Worm (Caenorhabditis elegans) whole organism, early embryonic: Measurements from ENCODE around the gene Y39A1A.27.

Experiments
- B0310.2 ChIP-seq: sonication (generic microtip); optimal IDR thresholded peaks from 2 replicates; lab custom pipeline; 2016; ENCODE audit warnings: mild to moderate bottlenecking, missing genetic modification characterization, missing compliant biosample characterization
- F13C5.2 ChIP-seq: sonication (generic microtip); optimal IDR thresholded peaks from 2 replicates; lab custom pipeline; 2017; ENCODE audit warnings: mild to moderate bottlenecking, missing genetic modification characterization, inconsistent platforms, missing compliant biosample characterization
- aly-1 ChIP-seq: sonication (generic microtip); optimal IDR thresholded peaks from 2 replicates; lab custom pipeline; 2016; ENCODE audit warnings: missing genetic modification characterization, missing compliant biosample characterization
- ama-1 ChIP-seq: fragments of 150-350 bp; optimal IDR thresholded peaks from 2 replicates; lab custom pipeline; 2014
- ceh-13 ChIP-seq: fragments of 200-800 bp; sonication (Bioruptor generic); optimal IDR thresholded peaks from 2 replicates; lab custom pipeline; 2018; ENCODE audit warnings: mild to moderate bottlenecking, missing genetic modification characterization, missing compliant biosample characterization
- ets-7 ChIP-seq: sonication (generic microtip); optimal IDR thresholded peaks from 2 replicates; lab custom pipeline; 2016; ENCODE audit warnings: missing genotype, missing genetic modification characterization, missing compliant biosample characterization
- flt-1 ChIP-seq: fragments of 200-800 bp; sonication (Bioruptor generic); IDR thresholded peaks from 2 replicates; pipeline ENCODE4 v1.3.6; 2022; ENCODE audit warnings: missing genetic modification characterization, missing compliant biosample characterization
- hmg-4 ChIP-seq: fragments of 200-800 bp; sonication (Bioruptor generic); optimal IDR thresholded peaks from 2 replicates; lab custom pipeline; 2018; ENCODE audit warnings: mild to moderate bottlenecking, missing genetic modification characterization, missing compliant biosample characterization
- hnd-1 ChIP-seq: sonication (generic microtip); optimal IDR thresholded peaks from 2 replicates; lab custom pipeline; 2016; ENCODE audit warnings: missing genetic modification characterization, missing compliant biosample characterization
- pes-1 ChIP-seq: fragments of 200-800 bp; sonication (Bioruptor generic); IDR thresholded peaks from 2 replicates; pipeline ENCODE4 v1.3.6; 2022; ENCODE audit warnings: missing genetic modification reagents, missing genetic modification characterization, missing compliant biosample characterization
- scrt-1 ChIP-seq: fragments of 200-800 bp; sonication (Bioruptor generic); IDR thresholded peaks from 2 replicates; pipeline ENCODE4 v1.3.6; 2022; ENCODE audit warnings: missing genetic modification characterization, missing compliant biosample characterization
- sea-1 ChIP-seq: fragments of 200-800 bp; sonication (Bioruptor generic); conservative IDR thresholded peaks from 2 replicates; pipeline ENCODE4 v1.3.6; 2022; ENCODE audit warnings: missing genetic modification characterization, missing compliant biosample characterization
- tra-4 ChIP-seq: sonication (generic microtip); optimal IDR thresholded peaks from 2 replicates; lab custom pipeline; 2017; ENCODE audit warnings: missing genetic modification characterization, missing compliant biosample characterization

DNA sequence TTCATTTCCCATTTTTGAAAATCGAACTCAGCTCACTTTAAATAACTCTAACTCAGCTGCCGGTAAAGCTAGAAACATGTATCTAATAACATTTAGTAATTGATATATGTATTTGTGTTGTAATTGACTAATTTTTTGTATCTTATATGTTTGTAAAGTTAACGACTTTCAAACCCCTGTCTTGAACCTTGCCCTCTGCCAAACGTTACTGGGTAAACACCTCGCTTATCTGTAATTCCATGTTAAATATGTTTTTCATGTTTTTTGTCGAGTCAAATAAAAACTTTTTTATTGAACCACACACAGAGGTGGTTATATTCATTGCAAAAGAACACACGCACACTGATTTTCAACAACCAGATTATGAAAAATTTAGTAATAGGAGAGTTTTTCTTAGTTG is 9.0 kb upstream of the Y39A1A.27 start:
- TF ChIP-seq aly-1 (no peak), scrt-1 (GFP tag; lab: Robert Waterston, UW) (no peak), F13C5.2 (tag; lab: Kevin White, UChicago) (no peak), ama-1 (lab: Kevin White, UChicago) (no peak), ets-7 (tag; lab: Kevin White, UChicago) (no peak), B0310.2 (no peak), hmg-4 (GFP tag; lab: Kevin White, UChicago) (no peak), sea-1 (no peak), pes-1 (GFP tag; lab: Robert Waterston, UW) (no peak), flt-1 (GFP tag; lab: Robert Waterston, UW) (no peak), hnd-1 (no peak), tra-4 (no peak), ceh-13 (GFP tag; lab: Kevin White, UChicago) (no peak)
